Fruit fly (Drosophila melanogaster) whole organism, wandering third instar larva: ENCODE results near the gene PIG-C.

Source experiments
- Abd-B ChIP-seq: fragments of >200 bp; optimal IDR thresholded peaks from 2 replicates; lab custom pipeline; 2017; ENCODE audit warnings: missing biosample characterization, missing genetic modification characterization
- CG9705 ChIP-seq: fragments of 200-800 bp; sonication (Bioruptor generic); optimal IDR thresholded peaks from 2 replicates; lab custom pipeline; 2018; ENCODE audit warnings: missing biosample characterization, mild to moderate bottlenecking, missing genetic modification characterization
- CrebA ChIP-seq: fragments of 200-800 bp; sonication (Bioruptor generic); optimal IDR thresholded peaks from 2 replicates; lab custom pipeline; 2016; ENCODE audit warnings: missing biosample characterization, mild to moderate bottlenecking, missing genetic modification characterization, borderline replicate concordance
- Dif ChIP-seq: fragments of 200-275, 200-300 bp; sonication (Bioruptor generic); optimal IDR thresholded peaks from 2 replicates; lab custom pipeline; 2018; ENCODE audit warnings: missing biosample characterization, missing genetic modification characterization; ENCODE audit not compliant: partially characterized antibody
- GATAd ChIP-seq: sonication (Bioruptor generic); optimal IDR thresholded peaks from 2 replicates; lab custom pipeline; 2016; ENCODE audit warnings: missing biosample characterization, missing genetic modification characterization
- HLH106 ChIP-seq: fragments of 200-800 bp; optimal IDR thresholded peaks from 3 replicates; lab custom pipeline; 2019; ENCODE audit warnings: missing biosample characterization, mild to moderate bottlenecking, missing genetic modification characterization, moderate library complexity
- Hnf4 ChIP-seq: fragments of 200-800 bp; sonication (Bioruptor generic); optimal IDR thresholded peaks from 2 replicates; lab custom pipeline; 2016; ENCODE audit warnings: missing biosample characterization, mild to moderate bottlenecking, missing genetic modification characterization
- Hr83 ChIP-seq: fragments of 200-300 bp; sonication (Bioruptor generic); optimal IDR thresholded peaks from 2 replicates; lab custom pipeline; 2016; ENCODE audit warnings: missing biosample characterization, mild to moderate bottlenecking, missing genetic modification characterization, moderate library complexity; ENCODE audit not compliant: poor library complexity, severe bottlenecking
- Mio ChIP-seq: sonication (Bioruptor generic); optimal IDR thresholded peaks from 2 replicates; lab custom pipeline; 2016; ENCODE audit warnings: missing biosample characterization, missing genetic modification characterization
- Myc ChIP-seq: fragments of >200 bp; optimal IDR thresholded peaks from 2 replicates; lab custom pipeline; 2017
- OdsH ChIP-seq: fragments of 200-800 bp; sonication (Bioruptor generic); optimal IDR thresholded peaks from 2 replicates; lab custom pipeline; 2016; ENCODE audit warnings: missing biosample characterization, mild to moderate bottlenecking, missing genetic modification characterization
- Rel ChIP-seq, 2 experiments: fragments of 200-800 bp; sonication (Bioruptor generic) in 1 of 2; optimal IDR thresholded peaks; 2 replicates in 1 of 2; 3 replicates in 1 of 2; lab custom pipeline; 2016 to 2019; ENCODE audit warnings: mild to moderate bottlenecking in 2 of 2, missing biosample characterization in 2 of 2, missing genetic modification characterization in 2 of 2, moderate library complexity in 1 of 2
- Sp1 ChIP-seq: fragments of 200-800 bp; sonication (Bioruptor generic); optimal IDR thresholded peaks from 3 replicates; lab custom pipeline; 2019; ENCODE audit warnings: missing biosample characterization, mild to moderate bottlenecking, missing genetic modification characterization, moderate library complexity
- Vsx2 ChIP-seq: fragments of 200-300, 225-300 bp; sonication (Bioruptor generic); optimal IDR thresholded peaks from 2 replicates; lab custom pipeline; 2018; ENCODE audit warnings: missing biosample characterization, missing genetic modification characterization; ENCODE audit not compliant: partially characterized antibody
- br ChIP-seq: fragments of 200-800 bp; sonication (Bioruptor generic); optimal IDR thresholded peaks from 2 replicates; lab custom pipeline; 2016; ENCODE audit warnings: missing biosample characterization, missing genetic modification characterization
- brk ChIP-seq: fragments of 200-800 bp; sonication (Bioruptor generic); optimal IDR thresholded peaks from 2 replicates; lab custom pipeline; 2016; ENCODE audit warnings: missing biosample characterization, mild to moderate bottlenecking, missing genetic modification characterization
- dl ChIP-seq, 2 experiments: fragments of 175-275, 200-275 bp in 1 of 2; fragments of 200-275 bp in 1 of 2; sonication (Bioruptor generic); optimal IDR thresholded peaks; lab custom pipeline; 2018; ENCODE audit warnings: mild to moderate bottlenecking in 2 of 2, missing biosample characterization in 2 of 2, missing genetic modification characterization in 2 of 2, moderate library complexity in 2 of 2; ENCODE audit not compliant: partially characterized antibody in 2 of 2, insufficient read depth in 1 of 2
- ey ChIP-seq: fragments of 200-800 bp; sonication (Bioruptor generic); optimal IDR thresholded peaks from 2 replicates; lab custom pipeline; 2016; ENCODE audit warnings: missing biosample characterization, missing genetic modification characterization
- foxo ChIP-seq, 2 experiments: fragments of 200-800 bp; sonication (Bioruptor generic); optimal IDR thresholded peaks; 2 replicates in 1 of 2; 3 replicates in 1 of 2; lab custom pipeline; 2016 to 2017; ENCODE audit warnings: missing biosample characterization in 2 of 2, missing genetic modification characterization in 2 of 2
- fru ChIP-seq: fragments of 200-800 bp; sonication (Bioruptor generic); optimal IDR thresholded peaks from 3 replicates; lab custom pipeline; 2016; ENCODE audit warnings: missing biosample characterization, mild to moderate bottlenecking, missing genetic modification characterization
- h ChIP-seq: fragments of 200-800 bp; sonication (Bioruptor generic); optimal IDR thresholded peaks from 3 replicates; lab custom pipeline; 2016; ENCODE audit warnings: missing biosample characterization, mild to moderate bottlenecking, missing genetic modification characterization
- jim ChIP-seq: fragments of 175-275, 200-325 bp; sonication (Bioruptor generic); optimal IDR thresholded peaks from 2 replicates; lab custom pipeline; 2016; ENCODE audit warnings: missing biosample characterization, mild to moderate bottlenecking, missing genetic modification characterization
- pan ChIP-seq: fragments of >200 bp; optimal IDR thresholded peaks from 2 replicates; lab custom pipeline; 2017
- psq ChIP-seq: fragments of 200-800 bp; sonication (Bioruptor generic); optimal IDR thresholded peaks from 3 replicates; lab custom pipeline; 2017; ENCODE audit warnings: missing biosample characterization, mild to moderate bottlenecking, missing genetic modification characterization, moderate library complexity
- rgr ChIP-seq: fragments of 200-800 bp; sonication (Bioruptor generic); optimal IDR thresholded peaks from 3 replicates; lab custom pipeline; 2016; ENCODE audit warnings: missing biosample characterization, mild to moderate bottlenecking, missing genetic modification characterization
- sage ChIP-seq: fragments of 200-800 bp; sonication (Bioruptor generic); optimal IDR thresholded peaks from 2 replicates; lab custom pipeline; 2016; ENCODE audit warnings: missing biosample characterization, mild to moderate bottlenecking, missing genetic modification characterization
- sv ChIP-seq: fragments of 200-800 bp; sonication (Bioruptor generic); optimal IDR thresholded peaks from 3 replicates; lab custom pipeline; 2016; ENCODE audit warnings: missing biosample characterization, missing genetic modification characterization
- tai ChIP-seq: sonication (Bioruptor generic); optimal IDR thresholded peaks from 2 replicates; lab custom pipeline; 2016; ENCODE audit warnings: missing biosample characterization, missing genetic modification characterization
- usp ChIP-seq: fragments of >200 bp; optimal IDR thresholded peaks from 2 replicates; lab custom pipeline; 2017; ENCODE audit warnings: missing biosample characterization, missing genetic modification characterization
- woc ChIP-seq: sonication (Bioruptor generic); optimal IDR thresholded peaks from 2 replicates; lab custom pipeline; 2016; ENCODE audit warnings: missing biosample characterization, mild to moderate bottlenecking, missing genetic modification characterization

Gene PIG-C

DNA sequence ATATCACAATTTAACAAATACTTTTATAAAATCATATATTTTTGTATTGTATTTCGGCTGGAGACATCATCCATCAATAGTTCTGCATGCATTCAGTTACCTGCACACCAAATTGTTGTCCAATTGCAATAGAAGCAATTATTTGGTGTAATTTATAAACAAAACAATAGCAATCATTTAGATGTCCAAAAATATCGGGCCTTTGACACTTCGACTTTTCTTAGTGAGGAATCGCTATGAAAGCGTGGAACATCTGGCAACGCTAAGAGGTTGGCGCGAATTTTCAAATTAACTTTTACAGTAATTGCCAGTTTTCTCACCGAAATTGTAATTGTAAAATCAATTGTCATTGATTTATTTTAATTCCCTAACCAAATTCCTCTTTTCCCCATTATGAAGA is 15.8 kb upstream of the PIG-C start, which contains the start of gene CG14969:
Gene CG14969, minus strand, starts transcription at position 195 of the 400 bp plus-strand sequence.
- TF ChIP-seq Dif (GFP tag; lab: Kevin White, UChicago): peak; percentile 96
- no peak for TF ChIP-seq Sp1 (GFP tag; lab: Kevin White, UChicago)
- no peak for TF ChIP-seq sage
- peak; percentile 3 for TF ChIP-seq Hr83 (GFP tag; lab: Kevin White, UChicago)
- TF ChIP-seq foxo (GFP tag; optimal IDR thresholded peaks at IDR 0.05; lab: Kevin White, UChicago): peak in 1 of 2 experiments; percentile 32
- TF ChIP-seq dl (GFP tag; optimal IDR thresholded peaks at IDR 0.05; lab: Kevin White, UChicago; ENCODE audit: insufficient read depth in 1 of 2, partially characterized antibody in 2 of 2): peak; percentile 57 to 68
- no peak for TF ChIP-seq brk (GFP tag; lab: Kevin White, UChicago)
- TF ChIP-seq tai (GFP tag; lab: Kevin White, UChicago): no peak
- TF ChIP-seq Vsx2: peak; percentile 99

DNA sequence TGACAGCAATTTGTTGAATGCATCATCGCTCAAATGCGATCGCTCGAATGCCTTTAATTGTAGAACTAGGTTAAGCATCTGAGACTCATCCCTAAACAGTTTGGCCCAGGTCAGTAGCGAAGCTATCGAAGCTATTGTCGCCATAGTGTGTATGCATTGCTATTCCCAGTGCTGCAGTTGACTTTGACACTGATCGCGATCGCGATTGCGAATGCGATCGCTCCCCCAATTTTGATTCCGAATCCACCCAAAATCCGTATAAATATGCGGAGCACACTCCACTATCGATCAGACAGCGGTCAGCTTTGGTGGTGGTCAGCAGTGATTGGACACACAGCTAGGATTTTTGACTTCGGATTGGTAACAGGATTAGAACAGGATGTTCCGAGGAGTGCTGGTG is 10.7 kb upstream of the PIG-C start, which contains the start of gene CG14961:
Gene CG14961, plus strand, starts transcription at position 301 of the 400 bp plus-strand sequence.
- TF ChIP-seq woc (GFP tag; lab: Kevin White, UChicago) (no peak), fru (GFP tag; lab: Kevin White, UChicago) (no peak), Hnf4 (GFP tag; lab: Kevin White, UChicago) (no peak), psq (GFP tag; lab: Kevin White, UChicago) (no peak), usp (GFP tag; lab: Kevin White, UChicago) (no peak), pan (lab: Kevin White, UChicago) (no peak), rgr (GFP tag; lab: Kevin White, UChicago) (no peak), Myc (lab: Kevin White, UChicago) (no peak), CG9705 (GFP tag; lab: Kevin White, UChicago) (no peak), GATAd (GFP tag; lab: Kevin White, UChicago) (no peak), Vsx2 (no peak), Sp1 (GFP tag; lab: Kevin White, UChicago) (no peak), tai (GFP tag; lab: Kevin White, UChicago) (no peak), OdsH (GFP tag; lab: Kevin White, UChicago) (no peak), dl (GFP tag; optimal IDR thresholded peaks at IDR 0.05; lab: Kevin White, UChicago; ENCODE audit: insufficient read depth in 1 of 2, partially characterized antibody in 2 of 2) (no peak)
- TF ChIP-seq, all 38 proteins: peak for 0

DNA sequence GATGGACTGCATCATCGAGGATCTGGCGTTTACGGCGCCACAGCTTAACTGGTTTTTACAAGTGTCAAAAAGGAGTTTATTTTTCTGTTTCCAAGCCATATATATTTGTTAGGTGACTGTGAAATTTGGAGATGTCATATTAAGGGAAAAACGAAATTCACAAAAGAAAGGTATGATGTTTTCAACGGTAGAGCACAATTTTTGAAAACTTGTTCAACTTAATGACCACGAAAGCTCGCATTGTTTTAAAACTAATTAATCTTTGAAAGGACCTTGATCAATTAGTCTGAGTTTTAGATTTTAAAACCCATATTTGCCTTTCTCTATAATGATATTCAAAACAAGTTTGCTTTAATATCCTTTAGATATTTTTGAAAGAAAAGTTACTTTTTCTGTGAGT is 9.7 kb upstream of the PIG-C start, which contains the start of gene Strip:
Gene Strip, minus strand, starts transcription at position 101 of the 400 bp plus-strand sequence.
- no peak for TF ChIP-seq Myc (lab: Kevin White, UChicago)
- no peak for TF ChIP-seq Dif (GFP tag; lab: Kevin White, UChicago)
- TF ChIP-seq CrebA (GFP tag; lab: Kevin White, UChicago): no peak
- TF ChIP-seq sage: no peak
- no peak for TF ChIP-seq HLH106 (tag; lab: Kevin White, UChicago)
- TF ChIP-seq Abd-B: no peak
- no peak for TF ChIP-seq Hnf4 (GFP tag; lab: Kevin White, UChicago)
- no peak for TF ChIP-seq Hr83 (GFP tag; lab: Kevin White, UChicago)
- no peak for TF ChIP-seq Sp1 (GFP tag; lab: Kevin White, UChicago)
- no peak for TF ChIP-seq GATAd (GFP tag; lab: Kevin White, UChicago)
- no peak for TF ChIP-seq CG9705 (GFP tag; lab: Kevin White, UChicago)
- TF ChIP-seq dl (GFP tag; optimal IDR thresholded peaks at IDR 0.05; lab: Kevin White, UChicago; ENCODE audit: insufficient read depth in 1 of 2, partially characterized antibody in 2 of 2): no peak
- no peak for TF ChIP-seq jim (GFP tag; lab: Kevin White, UChicago)
- no peak for TF ChIP-seq Mio (GFP tag; lab: Kevin White, UChicago)

DNA sequence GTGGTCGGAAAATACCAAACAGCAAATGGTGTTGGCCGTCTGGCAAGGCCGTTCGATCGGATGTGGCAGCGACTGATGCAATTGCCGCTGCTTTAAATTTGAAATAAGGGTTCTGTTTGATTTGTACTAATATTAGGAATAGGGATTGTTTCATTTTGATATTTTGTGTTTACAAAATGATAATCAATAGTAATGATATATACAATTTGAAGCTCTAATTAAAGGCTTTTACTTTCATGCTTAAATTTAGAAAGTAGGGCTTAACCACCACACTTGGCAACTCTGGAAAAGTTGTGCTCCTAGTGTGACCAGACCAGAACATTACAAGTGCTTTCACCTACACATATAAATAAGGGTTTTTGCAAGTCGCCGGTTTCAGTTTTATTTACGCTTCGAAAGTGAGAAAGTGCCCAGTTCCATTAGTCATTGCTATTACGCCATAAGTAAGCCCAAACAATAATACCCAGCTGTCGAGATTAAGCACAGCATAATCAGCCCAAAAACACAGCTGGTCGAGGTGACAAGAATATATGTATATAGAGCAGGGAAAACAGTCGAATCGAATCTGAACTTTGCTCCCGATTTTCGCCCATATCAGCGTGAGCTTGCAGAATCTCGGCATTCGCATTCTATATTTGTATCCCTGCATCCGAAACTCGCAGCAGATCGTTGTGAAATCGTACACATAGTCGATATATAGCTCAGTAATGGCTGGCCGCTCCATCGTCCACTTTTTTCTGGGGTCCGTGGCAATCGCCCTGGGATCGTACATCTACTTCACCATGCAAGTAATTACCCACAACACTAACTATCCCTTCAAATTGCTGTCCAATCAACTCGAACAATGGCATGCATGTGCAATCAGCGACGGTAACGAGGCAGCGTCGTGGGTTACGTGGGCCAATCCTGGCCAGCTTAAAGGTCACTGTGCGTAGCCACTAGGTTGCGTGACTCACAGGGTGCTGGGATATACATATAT is 7.2 kb upstream of the PIG-C start, which contains the start of gene Gtpx:
Gene Gtpx, plus strand, starts transcription at position 341 of the 979 bp plus-strand sequence.
- TF ChIP-seq Hnf4 (GFP tag; lab: Kevin White, UChicago): peak; percentile 78
- no peak for TF ChIP-seq Rel (GFP tag; optimal IDR thresholded peaks at IDR 0.05; lab: Kevin White, UChicago)
- peak; percentile 70 for TF ChIP-seq Rel (tag; optimal IDR thresholded peaks at IDR 0.05; lab: Kevin White, UChicago)
- TF ChIP-seq Sp1 (GFP tag; lab: Kevin White, UChicago): peak; percentile 47
- TF ChIP-seq br (GFP tag; lab: Kevin White, UChicago): peak; percentile 32
- peak; percentile 73 for TF ChIP-seq Hr83 (GFP tag; lab: Kevin White, UChicago)
- TF ChIP-seq sv (GFP tag; lab: Kevin White, UChicago): peak; percentile 25
- TF ChIP-seq CG9705 (GFP tag; lab: Kevin White, UChicago): peak; percentile 56
- TF ChIP-seq jim (GFP tag; lab: Kevin White, UChicago): no peak
- TF ChIP-seq h: peak; percentile 66
- peak; percentile 59 for TF ChIP-seq HLH106 (tag; lab: Kevin White, UChicago)
- TF ChIP-seq Myc (lab: Kevin White, UChicago): peak; percentile 76
- peak; percentile 37 for TF ChIP-seq psq (GFP tag; lab: Kevin White, UChicago)
- TF ChIP-seq usp (GFP tag; lab: Kevin White, UChicago): no peak
- peak; percentile 35 for TF ChIP-seq fru (GFP tag; lab: Kevin White, UChicago)
- TF ChIP-seq woc (GFP tag; lab: Kevin White, UChicago): no peak
- peak; percentile 43 for TF ChIP-seq rgr (GFP tag; lab: Kevin White, UChicago)
- TF ChIP-seq foxo (GFP tag; optimal IDR thresholded peaks at IDR 0.05; lab: Kevin White, UChicago): peak in 1 of 2 experiments; percentile 68
- peak; percentile 57 for TF ChIP-seq ey (GFP tag; lab: Kevin White, UChicago)
- TF ChIP-seq OdsH (GFP tag; lab: Kevin White, UChicago): no peak
- TF ChIP-seq CrebA (GFP tag; lab: Kevin White, UChicago): no peak
